Fruit fly (Drosophila melanogaster): ENCODE measurements around the gene Tspo.

The Tspo gene

dm6 chr2L:510534-511014 lies 48.8 kb upstream of the Tspo start (continued):
- TF ChIP-seq CG2875 (GFP tag; optimal IDR thresholded peaks at IDR 0.05) (peak; percentile 89), Nf-YB (GFP tag; optimal IDR thresholded peaks at IDR 0.05) (peak; percentile 75), CG10654 (GFP tag; optimal IDR thresholded peaks at IDR 0.05) (peak; percentile 67), CG8359 (GFP tag; optimal IDR thresholded peaks at IDR 0.05; ENCODE audit: borderline replicate concordance) (peak; percentile 86), Deaf1 (tag; optimal IDR thresholded peaks at IDR 0.05) (peak; percentile 78), Ets65A (GFP tag) (no peak), nerfin-2 (GFP tag; IDR thresholded peaks at IDR 0.05; ENCODE audit: partially characterized antibody) (0 out of 2 replicates have a peak, but pooled peaks have one; percentile 31), Neu2 (GFP tag; optimal IDR thresholded peaks at IDR 0.05; ENCODE audit: borderline replicate concordance) (no peak), Hand (GFP tag; optimal IDR thresholded peaks at IDR 0.05) (peak; percentile 34), CG4854 (GFP tag; optimal IDR thresholded peaks at IDR 0.05) (peak; percentile 62), NFAT (GFP tag; IDR thresholded peaks at IDR 0.05) (no peak), ssp (GFP tag; IDR thresholded peaks at IDR 0.05) (no peak), CG8478 (optimal IDR thresholded peaks at IDR 0.05) (no peak), slp2 (GFP tag; optimal IDR thresholded peaks at IDR 0.05) (peak; percentile 57), Nf-YC (tag; optimal IDR thresholded peaks at IDR 0.05) (peak; percentile 71), Opbp (GFP tag; IDR thresholded peaks at IDR 0.05; ENCODE audit: partially characterized antibody) (no peak), Dll (GFP tag; IDR thresholded peaks at IDR 0.05; ENCODE audit: partially characterized antibody) (0 out of 4 replicates have a peak, but pooled peaks have one; percentile 14), pfk (GFP tag; optimal IDR thresholded peaks at IDR 0.05) (peak; percentile 58), Mes4 (GFP tag; optimal IDR thresholded peaks at IDR 0.05) (peak; percentile 82), CG6791 (GFP tag; IDR thresholded peaks at IDR 0.05; ENCODE audit: partially characterized antibody) (no peak), CG16813 (GFP tag; IDR thresholded peaks at IDR 0.05; ENCODE audit: partially characterized antibody) (no peak), CG6272 (GFP tag; IDR thresholded peaks at IDR 0.05) (no peak), CG18011 (GFP tag; optimal IDR thresholded peaks at IDR 0.05) (peak; percentile 24), otp (GFP tag; IDR thresholded peaks at IDR 0.05) (peak; percentile 47; the same call in 1 of the 3 replicates), klu (GFP tag; IDR thresholded peaks at IDR 0.05) (no peak), CG4617 (GFP tag; optimal IDR thresholded peaks at IDR 0.05; ENCODE audit: borderline replicate concordance) (peak; percentile 1), ase (GFP tag; IDR thresholded peaks at IDR 0.05) (no peak), CG34376 (GFP tag; optimal IDR thresholded peaks at IDR 0.05) (no peak), danr (GFP tag; IDR thresholded peaks at IDR 0.05) (no peak; the same call in 1 of the 2 replicates), D19A (tag; optimal IDR thresholded peaks at IDR 0.05) (peak; percentile 55), Dad (GFP tag; optimal IDR thresholded peaks at IDR 0.05) (no peak), NK7.1 (GFP tag; optimal IDR thresholded peaks at IDR 0.05) (peak; percentile 70), Ada2b (GFP tag; IDR thresholded peaks at IDR 0.05) (no peak), CG17612 (GFP tag; IDR thresholded peaks at IDR 0.05) (no peak), stwl (tag; optimal IDR thresholded peaks at IDR 0.05) (peak; percentile 70), pum (GFP tag; optimal IDR thresholded peaks at IDR 0.05) (peak; percentile 57), repo (GFP tag; optimal IDR thresholded peaks at IDR 0.05) (peak; percentile 79), sens-2 (GFP tag; IDR thresholded peaks at IDR 0.05) (no peak), CG6175 (GFP tag; IDR thresholded peaks at IDR 0.05) (no peak), lilli (GFP tag; optimal IDR thresholded peaks at IDR 0.05) (no peak), sug (tag; optimal IDR thresholded peaks at IDR 0.05) (peak; percentile 28), bbx (GFP tag; IDR thresholded peaks at IDR 0.05; ENCODE audit: partially characterized antibody) (no peak), psq (GFP tag; optimal IDR thresholded peaks at IDR 0.05) (peak; percentile 71), eve (GFP tag; optimal IDR thresholded peaks at IDR 0.05) (no peak), Sin3A (optimal IDR thresholded peaks at IDR 0.05) (no peak), z (GFP tag; IDR thresholded peaks at IDR 0.05) (peak; percentile 68; the same call in 2 of the 3 replicates), D (optimal IDR thresholded peaks at IDR 0.05) (no peak), D (GFP tag; optimal IDR thresholded peaks at IDR 0.05) (peak; percentile 75), jing (GFP tag; optimal IDR thresholded peaks at IDR 0.05) (peak; percentile 14), CG4282 (GFP tag; optimal IDR thresholded peaks at IDR 0.05) (peak; percentile 50), Max (GFP tag; optimal IDR thresholded peaks at IDR 0.05) (no peak), CG4404 (GFP tag; IDR thresholded peaks at IDR 0.05) (no peak)
